Fruit fly (Drosophila melanogaster): ENCODE measurements around the gene CG17549.

The CG17549 gene

dm6 chr2L:19362734-19363363 lies 27.0 kb downstream of the CG17549 start, which contains the start of gene dnt:
Gene dnt, minus strand, starts transcription at chr2L:19363227.
- no peak for TF ChIP-seq spab (GFP tag; optimal IDR thresholded peaks at IDR 0.05)
- peak; percentile 18 for TF ChIP-seq CG6854 (GFP tag; optimal IDR thresholded peaks at IDR 0.05)
- TF ChIP-seq CG11902 (GFP tag; optimal IDR thresholded peaks at IDR 0.05): no peak
- no peak for TF ChIP-seq Lpt (GFP tag; optimal IDR thresholded peaks at IDR 0.05)
- TF ChIP-seq dsx (GFP tag; optimal IDR thresholded peaks at IDR 0.05; ENCODE audit: poor library complexity, severe bottlenecking): no peak
- TF ChIP-seq svp (GFP tag): peak; percentile 74
- no peak for TF ChIP-seq CG34406 (GFP tag; optimal IDR thresholded peaks at IDR 0.05)
- peak; percentile 27 for TF ChIP-seq Eip78C (GFP tag)

DNA sequence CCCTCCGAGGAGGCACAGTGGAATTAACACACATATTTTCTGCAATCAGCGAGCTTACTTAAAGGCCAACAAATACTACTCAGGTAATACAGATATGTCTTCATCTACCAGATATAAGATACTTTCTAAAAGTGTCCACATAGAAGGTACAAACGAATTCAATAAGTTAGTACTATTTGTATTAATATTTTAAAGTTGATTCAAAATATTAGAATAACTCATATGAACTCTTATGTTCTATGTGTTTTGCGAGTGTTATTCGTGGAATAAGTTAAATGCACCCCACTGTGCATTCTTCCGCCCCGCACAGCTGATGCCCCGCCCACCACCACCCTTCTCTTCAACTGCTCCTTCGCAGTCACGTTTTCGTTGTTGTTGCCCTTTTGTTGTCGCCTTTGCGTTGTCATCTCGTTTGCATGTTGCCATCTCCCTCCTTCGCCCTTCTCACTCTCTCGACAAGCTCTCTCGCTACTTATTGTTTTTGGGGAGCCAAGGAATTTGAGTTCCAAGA lies 28.2 kb downstream of the CG17549 start:
- TF ChIP-seq CG6792 (GFP tag; optimal IDR thresholded peaks at IDR 0.05) (peak; percentile 79), CG34406 (GFP tag; optimal IDR thresholded peaks at IDR 0.05) (peak; percentile 71), net (GFP tag; optimal IDR thresholded peaks at IDR 0.05) (peak; percentile 62), acj6 (GFP tag; optimal IDR thresholded peaks at IDR 0.05) (peak; percentile 80), topi (GFP tag; optimal IDR thresholded peaks at IDR 0.05) (peak; percentile 79), spab (GFP tag; optimal IDR thresholded peaks at IDR 0.05) (peak; percentile 50), ss (GFP tag; optimal IDR thresholded peaks at IDR 0.05) (peak; percentile 41 to 51), fd59A (GFP tag; optimal IDR thresholded peaks at IDR 0.05) (peak; percentile 60), svp (GFP tag) (peak; percentile 92), esn (GFP tag; optimal IDR thresholded peaks at IDR 0.05) (peak; percentile 86), CG1621 (tag; optimal IDR thresholded peaks at IDR 0.05) (peak; percentile 62), CG31627 (GFP tag; optimal IDR thresholded peaks at IDR 0.05) (peak; percentile 78), eg (GFP tag; IDR thresholded peaks at IDR 0.05) (0 out of 3 replicates have a peak, but pooled peaks have one; percentile 37), Hr38 (GFP tag; optimal IDR thresholded peaks at IDR 0.05) (no peak), achi (GFP tag; optimal IDR thresholded peaks at IDR 0.05) (peak; percentile 75), Ets96B (tag; optimal IDR thresholded peaks at IDR 0.05) (peak; percentile 60), Sox14 (GFP tag; optimal IDR thresholded peaks at IDR 0.05) (peak; percentile 78), CG8319 (GFP tag; optimal IDR thresholded peaks at IDR 0.05) (peak; percentile 67), CG7368 (GFP tag; optimal IDR thresholded peaks at IDR 0.05) (peak; percentile 53), Eip93F (GFP tag; optimal IDR thresholded peaks at IDR 0.05) (peak; percentile 33), CG10631 (GFP tag; optimal IDR thresholded peaks at IDR 0.05) (peak; percentile 70), Smox (GFP tag; optimal IDR thresholded peaks at IDR 0.05) (peak; percentile 82), CG4318 (GFP tag; optimal IDR thresholded peaks at IDR 0.05) (peak; percentile 39), CG3032 (tag; optimal IDR thresholded peaks at IDR 0.05) (peak; percentile 63), lz (GFP tag; optimal IDR thresholded peaks at IDR 0.05) (peak; percentile 78), Ets21C (GFP tag; optimal IDR thresholded peaks at IDR 0.05) (peak; percentile 64), Hr4 (GFP tag; optimal IDR thresholded peaks at IDR 0.05) (peak; percentile 41), Sox102F (GFP tag; optimal IDR thresholded peaks at IDR 0.05) (peak; percentile 85), CG3919 (GFP tag; optimal IDR thresholded peaks at IDR 0.05) (peak; percentile 67), pdm3 (GFP tag; optimal IDR thresholded peaks at IDR 0.05) (peak; percentile 66), CG8632 (GFP tag; optimal IDR thresholded peaks at IDR 0.05) (peak; percentile 68), OdsH (GFP tag; optimal IDR thresholded peaks at IDR 0.05) (peak; percentile 73), CG6854 (GFP tag; optimal IDR thresholded peaks at IDR 0.05) (peak; percentile 32), CG9139 (GFP tag; optimal IDR thresholded peaks at IDR 0.05) (peak; percentile 42), dsx (GFP tag; optimal IDR thresholded peaks at IDR 0.05; ENCODE audit: poor library complexity, severe bottlenecking) (peak; percentile 59), CG6276 (GFP tag; optimal IDR thresholded peaks at IDR 0.05) (no peak), salr (GFP tag; optimal IDR thresholded peaks at IDR 0.05) (peak in 1 of 2 experiments; percentile 60), CG15336 (GFP tag; IDR thresholded peaks at IDR 0.05) (peak; percentile 64), Blimp-1 (GFP tag; optimal IDR thresholded peaks at IDR 0.05) (peak; percentile 63), dac (GFP tag; optimal IDR thresholded peaks at IDR 0.05) (no peak), fkh (GFP tag; optimal IDR thresholded peaks at IDR 0.05) (no peak), Eip78C (GFP tag) (peak; percentile 90), CG6808 (GFP tag; optimal IDR thresholded peaks at IDR 0.05) (peak; percentile 59), Lpt (GFP tag; optimal IDR thresholded peaks at IDR 0.05) (peak; percentile 40), CG10669 (GFP tag; optimal IDR thresholded peaks at IDR 0.05) (peak; percentile 68), CG6163 (GFP tag; IDR thresholded peaks at IDR 0.05) (peak; percentile 55; the same call in 1 of the 3 replicates)
